Fruit fly (Drosophila melanogaster): ENCODE data around the gene CG15537.

The CG15537 gene

DNA sequence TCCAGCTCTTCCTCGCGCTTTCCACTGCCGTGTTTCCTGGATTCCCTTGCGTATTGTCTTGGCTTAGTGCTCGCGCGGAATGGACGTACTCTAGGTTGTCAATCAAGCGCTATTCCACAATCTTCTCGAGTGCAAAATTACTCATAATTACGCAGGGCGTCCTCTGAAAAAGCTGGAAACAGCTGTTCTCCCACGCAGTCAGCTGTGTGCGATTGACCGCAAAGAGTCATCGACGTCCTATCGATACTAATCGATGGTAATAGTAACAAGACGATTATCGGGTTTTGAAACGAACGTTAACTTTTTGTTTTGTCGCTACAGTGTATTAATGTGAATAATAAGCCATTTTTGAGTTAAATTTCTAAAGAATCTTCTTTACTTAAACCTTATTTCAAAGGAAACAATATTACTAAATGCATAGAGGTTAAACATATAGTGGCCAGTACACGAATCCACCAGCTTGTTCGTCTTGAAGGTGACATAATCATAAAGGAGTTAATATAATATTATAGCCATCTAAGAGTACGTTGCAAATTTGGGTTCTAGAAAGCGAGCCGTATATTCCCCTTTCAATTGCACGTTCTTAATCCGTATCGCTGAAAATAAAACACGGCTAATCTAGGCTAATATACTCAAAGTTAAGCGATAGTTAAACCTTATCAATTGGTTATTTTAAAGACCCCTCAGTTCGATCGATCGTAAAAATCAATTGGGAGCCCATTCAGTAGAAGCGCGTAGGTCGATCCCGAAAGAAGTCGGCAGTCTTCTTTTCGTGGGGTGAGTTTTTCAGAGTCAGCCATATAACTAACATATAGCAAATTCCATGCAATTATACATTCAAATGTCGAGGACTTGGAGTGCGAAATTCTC, 15.9 kb upstream of the CG15537 start, which contains the start of the genes CG2224 and CDase:
TSS of gene CG2224 (minus strand) at position 235 of the 870 bp plus-strand sequence.
TSS of gene CDase (plus strand) at position 456 of the 870 bp plus-strand sequence.
- TF ChIP-seq CG8478 (optimal IDR thresholded peaks at IDR 0.05) = no peak
- peak; percentile 7 to 14 for TF ChIP-seq CTCF (optimal IDR thresholded peaks at IDR 0.05)

DNA sequence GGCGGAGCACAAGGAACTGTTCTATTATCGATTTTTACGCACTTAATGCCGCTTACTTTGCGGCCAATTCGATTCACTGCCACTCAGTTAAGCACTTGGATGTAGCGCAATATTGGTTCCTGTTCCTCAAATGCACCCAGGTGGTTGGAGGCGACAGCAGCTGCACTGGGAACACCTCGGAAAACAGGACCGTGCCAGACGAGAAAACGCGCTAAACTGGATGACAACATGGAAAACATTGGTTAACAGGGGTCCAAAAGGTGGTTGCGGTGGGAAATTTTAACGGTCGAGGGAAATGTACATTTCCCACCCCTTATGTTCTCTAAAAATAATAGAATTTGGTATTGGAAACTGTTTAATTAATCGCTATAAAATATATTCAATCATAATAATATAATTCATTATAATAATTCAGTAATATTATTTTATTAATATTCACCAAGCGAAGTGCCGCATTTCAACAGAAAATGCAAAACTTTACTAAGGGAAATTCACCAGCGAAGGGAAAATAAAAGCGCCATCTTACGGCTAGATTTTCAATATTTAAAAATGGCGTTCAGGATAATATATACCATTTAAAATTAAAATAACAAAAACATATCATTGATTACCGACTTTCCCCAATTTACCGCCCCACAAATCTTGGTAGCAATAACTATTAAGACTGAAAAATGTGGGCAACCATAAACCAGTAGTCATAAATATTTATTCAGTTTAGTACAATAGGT, 12.6 kb upstream of the CG15537 start, which contains the start of gene aralar1:
TSS of gene aralar1 (minus strand) at position 51 of the 728 bp plus-strand sequence.
- TF ChIP-seq CTCF (optimal IDR thresholded peaks at IDR 0.05) (peak in 1 of 2 experiments; percentile 64), CG8478 (optimal IDR thresholded peaks at IDR 0.05) (no peak)

dm6 chr3R:30454442-30454841, 11.0 kb upstream of the CG15537 start:
- TF ChIP-seq CG8478 (optimal IDR thresholded peaks at IDR 0.05) (no peak), CTCF (optimal IDR thresholded peaks at IDR 0.05) (no peak)

dm6 chr3R:30453236-30453635, 9.8 kb upstream of the CG15537 start:
- no peak for TF ChIP-seq CTCF (optimal IDR thresholded peaks at IDR 0.05)
- no peak for TF ChIP-seq CG8478 (optimal IDR thresholded peaks at IDR 0.05)

DNA sequence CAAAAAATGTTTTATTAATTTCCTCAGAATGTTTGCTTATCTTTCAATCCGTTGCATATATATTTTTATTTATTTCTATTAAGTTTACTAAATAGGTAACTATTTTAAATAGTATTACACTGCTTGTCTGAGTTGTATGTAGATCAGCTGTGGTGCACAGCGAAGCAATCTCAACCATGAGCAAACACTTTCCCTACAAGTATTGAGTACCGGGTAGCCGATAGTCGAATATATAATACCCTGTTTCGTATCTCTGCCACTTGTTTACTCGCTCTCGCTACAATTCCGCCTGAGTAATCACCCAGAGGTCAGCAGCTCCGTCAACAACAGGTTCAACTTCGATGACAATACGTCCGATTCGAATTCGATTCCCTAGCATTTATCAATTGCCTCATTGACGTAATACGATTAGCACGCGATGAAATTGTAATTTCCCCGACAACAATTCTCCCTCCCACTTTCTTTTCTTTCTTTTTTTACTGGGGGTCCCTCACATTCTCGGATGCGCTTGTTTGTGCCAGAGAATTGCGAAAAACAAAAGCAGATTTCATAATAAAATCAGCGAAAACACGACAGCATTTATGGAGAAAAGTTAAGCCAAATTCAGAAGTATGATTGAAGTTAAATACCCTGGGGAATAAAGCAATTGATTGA, 7.4 kb upstream of the CG15537 start:
- TF ChIP-seq CTCF (optimal IDR thresholded peaks at IDR 0.05) (no peak), CG8478 (optimal IDR thresholded peaks at IDR 0.05) (no peak)

DNA sequence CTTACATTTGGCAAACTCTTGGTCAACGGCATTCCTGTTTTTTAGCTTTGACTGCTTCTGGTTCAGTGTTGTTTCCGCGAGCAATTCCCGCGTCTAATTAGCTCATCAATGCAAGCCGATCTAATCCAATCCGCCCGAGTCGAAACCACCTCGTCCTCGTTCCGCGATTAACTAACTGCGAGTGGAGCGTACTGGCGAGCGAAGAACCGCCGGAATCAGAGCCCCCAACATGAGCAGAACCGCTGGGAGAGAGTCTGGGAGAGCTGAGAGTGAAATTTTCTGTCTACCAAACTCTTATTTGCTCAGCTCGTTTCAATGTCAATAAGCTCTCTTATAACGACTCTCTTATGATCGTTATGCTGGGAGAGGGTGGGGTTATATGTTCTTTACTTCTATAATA, 6.8 kb upstream of the CG15537 start:
- TF ChIP-seq CTCF (optimal IDR thresholded peaks at IDR 0.05) = no peak
- TF ChIP-seq CG8478 (optimal IDR thresholded peaks at IDR 0.05) = no peak

- no peak for TF ChIP-seq CTCF (optimal IDR thresholded peaks at IDR 0.05)
- no peak for TF ChIP-seq CG8478 (optimal IDR thresholded peaks at IDR 0.05)
Observed at dm6 chr3R:30449446-30449845, 6.0 kb upstream of the CG15537 start.

DNA sequence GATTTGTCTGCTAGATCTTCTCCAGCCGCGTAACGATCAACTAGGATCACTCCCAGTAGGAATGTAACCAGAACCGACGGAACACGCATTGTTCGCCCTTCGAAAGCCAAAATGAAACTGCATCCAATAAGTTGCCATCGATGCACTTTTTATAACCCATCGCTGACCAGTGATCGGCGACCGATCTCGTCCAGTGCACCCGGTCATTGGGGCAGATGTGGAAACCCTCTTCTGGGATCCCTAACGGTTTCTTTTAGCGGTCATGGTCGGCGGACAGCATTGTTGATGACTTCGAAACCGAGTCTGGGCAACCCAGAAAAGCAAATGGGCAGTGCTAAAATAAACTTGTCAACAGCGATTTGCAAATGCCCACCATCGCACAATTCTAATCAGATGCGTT, 1.5 kb upstream of the CG15537 start, which contains the start of gene Osi23:
TSS of gene Osi23 (minus strand) at position 101 of the 400 bp plus-strand sequence.
- no peak for TF ChIP-seq CTCF (optimal IDR thresholded peaks at IDR 0.05)
- TF ChIP-seq CG8478 (optimal IDR thresholded peaks at IDR 0.05) = no peak

dm6 chr3R:30431258-30432114, 11.9 kb downstream of the CG15537 start, which contains the start of gene CG15534:
Gene CG15534 (plus strand): TSS chr3R:30432064.
- no peak for TF ChIP-seq CG8478 (optimal IDR thresholded peaks at IDR 0.05)
- TF ChIP-seq CTCF (optimal IDR thresholded peaks at IDR 0.05) = no peak

- no peak for TF ChIP-seq CTCF (optimal IDR thresholded peaks at IDR 0.05)
- no peak for TF ChIP-seq CG8478 (optimal IDR thresholded peaks at IDR 0.05)
Observed at dm6 chr3R:30428459-30428858, 14.9 kb downstream of the CG15537 start, which contains the start of gene CG15533. Gene CG15533 (plus strand): TSS chr3R:30428820.

DNA sequence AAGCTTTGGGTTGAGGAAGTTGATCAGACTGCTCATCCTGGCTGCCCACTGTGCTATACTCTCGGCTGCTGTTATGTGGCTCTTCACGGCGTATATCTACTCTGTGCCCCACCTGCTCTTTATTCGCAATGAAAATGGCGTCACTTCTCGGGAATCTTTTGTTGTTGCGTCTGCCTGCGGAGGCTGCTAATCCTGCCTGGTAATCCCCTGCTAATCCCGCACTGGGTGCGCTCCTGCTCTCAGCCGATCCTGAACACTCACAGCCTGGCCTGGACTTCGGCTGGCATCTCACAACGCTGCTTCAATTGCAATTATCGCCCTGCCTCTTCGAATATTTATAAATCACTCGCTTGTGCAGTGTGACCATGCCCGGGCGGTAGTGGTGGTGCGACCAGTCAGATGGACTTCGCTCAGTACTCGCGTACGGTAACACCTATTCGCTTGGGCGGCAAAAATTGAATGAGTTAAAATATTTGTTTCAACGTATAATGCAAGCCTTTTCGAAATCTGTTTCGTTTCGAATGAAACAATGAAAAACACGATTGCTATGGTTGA, 15.5 kb downstream of the CG15537 start, which contains the start of gene CG2218:
TSS of gene CG2218 (minus strand) at position 472 of the 555 bp plus-strand sequence.
- TF ChIP-seq CG8478 (optimal IDR thresholded peaks at IDR 0.05) (no peak), CTCF (optimal IDR thresholded peaks at IDR 0.05) (peak; percentile 1 to 44)

DNA sequence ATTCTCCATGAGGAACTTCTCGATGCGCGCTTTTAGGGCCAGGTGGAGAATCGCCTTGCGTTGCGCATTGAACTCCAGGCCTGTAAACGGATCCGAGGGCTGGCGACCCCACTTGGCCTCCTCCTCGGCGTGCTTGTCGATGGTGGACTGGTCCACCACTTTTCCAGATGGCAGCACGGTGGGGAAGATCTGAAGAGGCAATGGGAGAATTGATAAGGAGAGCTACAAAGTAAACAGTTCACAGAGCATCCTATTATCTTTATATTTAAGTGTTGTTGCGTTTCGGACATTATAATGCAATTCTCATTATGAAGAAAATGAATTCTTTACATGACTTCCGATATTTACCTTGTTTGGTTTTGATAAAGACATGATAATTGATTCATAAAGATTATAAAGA, 16.8 kb downstream of the CG15537 start:
- TF ChIP-seq CTCF (optimal IDR thresholded peaks at IDR 0.05) (no peak), CG8478 (optimal IDR thresholded peaks at IDR 0.05) (no peak)

dm6 chr3R:30425622-30426021, 17.8 kb downstream of the CG15537 start:
- no peak for TF ChIP-seq CTCF (optimal IDR thresholded peaks at IDR 0.05)
- no peak for TF ChIP-seq CG8478 (optimal IDR thresholded peaks at IDR 0.05)

DNA sequence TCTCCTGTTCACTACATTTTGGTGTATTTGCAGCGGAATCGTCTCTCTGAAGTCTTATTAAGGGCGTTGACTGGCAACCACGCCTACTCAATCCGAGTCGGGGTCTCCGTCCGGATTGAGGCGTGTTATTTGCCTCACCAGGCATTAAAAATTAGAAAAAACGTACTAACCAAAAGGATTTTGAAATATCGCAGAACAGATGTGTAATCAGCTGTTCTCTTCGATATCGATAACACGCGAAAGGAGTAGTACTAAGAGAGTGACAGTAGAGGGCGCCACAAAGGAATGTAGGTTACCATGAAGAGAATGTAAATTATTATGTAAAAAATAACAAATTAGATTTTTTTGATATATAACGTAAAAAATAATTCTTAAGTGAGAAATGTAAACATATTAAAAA, 18.4 kb downstream of the CG15537 start, which contains the start of gene CG15536:
TSS of gene CG15536 (minus strand) at position 170 of the 400 bp plus-strand sequence.
- TF ChIP-seq CG8478 (optimal IDR thresholded peaks at IDR 0.05) (no peak), CTCF (optimal IDR thresholded peaks at IDR 0.05) (peak; percentile 82 to 90)
